Fruit fly (Drosophila melanogaster) whole organism, prepupa: ENCODE results near the gene Mul1.

Experiments used
- CG10631 ChIP-seq: fragments of 200-800 bp; sonication (Bioruptor generic); optimal IDR thresholded peaks from 2 replicates; lab custom pipeline; 2016; ENCODE audit warnings: missing biosample characterization, missing genetic modification characterization
- CG11294 ChIP-seq: fragments of 200-800 bp; sonication (Bioruptor generic); IDR thresholded peaks from 2 replicates; pipeline ENCODE4 v1.3.6; 2022; ENCODE audit warnings: missing biosample characterization, missing genetic modification characterization
- CG11902 ChIP-seq: fragments of 200-800 bp; sonication (Bioruptor generic); optimal IDR thresholded peaks from 3 replicates; lab custom pipeline; 2016; ENCODE audit warnings: missing biosample characterization, missing genetic modification characterization
- CG15336 ChIP-seq: fragments of 200-800 bp; sonication (Bioruptor generic); IDR thresholded peaks from 2 replicates; pipeline ENCODE4 v1.3.6; 2022; ENCODE audit warnings: missing biosample characterization, missing genetic modification characterization
- CG1621 ChIP-seq: fragments of 200-800 bp; sonication (Bioruptor generic); optimal IDR thresholded peaks from 3 replicates; lab custom pipeline; 2018; ENCODE audit warnings: missing biosample characterization, mild to moderate bottlenecking, missing genetic modification characterization
- CG3032 ChIP-seq: fragments of 200-800 bp; optimal IDR thresholded peaks from 2 replicates; lab custom pipeline; 2019; ENCODE audit warnings: missing biosample characterization, mild to moderate bottlenecking, missing genetic modification characterization, moderate library complexity
- CG31627 ChIP-seq: fragments of 200-800 bp; sonication (Bioruptor generic); optimal IDR thresholded peaks from 3 replicates; lab custom pipeline; 2016; ENCODE audit warnings: missing biosample characterization, missing genetic modification characterization
- CG32006 ChIP-seq: fragments of 200-800 bp; sonication (Bioruptor generic); optimal IDR thresholded peaks from 3 replicates; lab custom pipeline; 2017; ENCODE audit warnings: missing biosample characterization, mild to moderate bottlenecking, missing genetic modification characterization
- CG4318 ChIP-seq: fragments of 200-800 bp; sonication (Bioruptor generic); optimal IDR thresholded peaks from 3 replicates; lab custom pipeline; 2017; ENCODE audit warnings: missing biosample characterization, mild to moderate bottlenecking, missing genetic modification characterization
- CG6276 ChIP-seq: fragments of 200-800 bp; sonication (Bioruptor generic); optimal IDR thresholded peaks from 2 replicates; lab custom pipeline; 2017; ENCODE audit warnings: missing biosample characterization, mild to moderate bottlenecking, missing genetic modification characterization
- CG6792 ChIP-seq: fragments of 200-800 bp; sonication (Bioruptor generic); optimal IDR thresholded peaks from 3 replicates; lab custom pipeline; 2016; ENCODE audit warnings: missing biosample characterization, missing genetic modification characterization
- CG6808 ChIP-seq: fragments of 200-800 bp; sonication (Bioruptor generic); optimal IDR thresholded peaks from 3 replicates; lab custom pipeline; 2017; ENCODE audit warnings: missing biosample characterization, missing genetic modification characterization, mild to moderate bottlenecking, moderate library complexity, missing genetic modification reagents
- CG6854 ChIP-seq: fragments of 200-800 bp; sonication (Bioruptor generic); optimal IDR thresholded peaks from 2 replicates; lab custom pipeline; 2017; ENCODE audit warnings: missing biosample characterization, mild to moderate bottlenecking, missing genetic modification characterization
- CG7368 ChIP-seq: fragments of 200-800 bp; sonication (Bioruptor generic); optimal IDR thresholded peaks from 3 replicates; lab custom pipeline; 2016; ENCODE audit warnings: missing biosample characterization, missing genetic modification characterization
- CG8119 ChIP-seq: fragments of 200-800 bp; sonication (Bioruptor generic); IDR thresholded peaks from 3 replicates; pipeline ENCODE4 v1.3.6; 2022; ENCODE audit warnings: missing biosample characterization, missing genetic modification characterization
- CG8319 ChIP-seq: fragments of 200-800 bp; sonication (Bioruptor generic); optimal IDR thresholded peaks from 3 replicates; lab custom pipeline; 2016; ENCODE audit warnings: missing biosample characterization, missing genetic modification characterization
- CG9139 ChIP-seq: fragments of 200-800 bp; sonication (Bioruptor generic); optimal IDR thresholded peaks from 3 replicates; lab custom pipeline; 2017; ENCODE audit warnings: missing biosample characterization, mild to moderate bottlenecking, missing genetic modification characterization
- Eip75B ChIP-seq: fragments of 200-800 bp; sonication (Bioruptor generic); optimal IDR thresholded peaks from 3 replicates; lab custom pipeline; 2016; ENCODE audit warnings: missing biosample characterization, missing genetic modification characterization
- Eip78C ChIP-seq: fragments of 200-800 bp; sonication (Bioruptor generic); peaks from one replicate; lab custom pipeline; 2016; ENCODE audit warnings: missing biosample characterization, missing genetic modification characterization
- Eip93F ChIP-seq: fragments of 200-800 bp; sonication (Bioruptor generic); optimal IDR thresholded peaks from 2 replicates; lab custom pipeline; 2016; ENCODE audit warnings: missing biosample characterization, mild to moderate bottlenecking, missing genetic modification characterization
- Ets96B ChIP-seq: fragments of 200-800 bp; optimal IDR thresholded peaks from 2 replicates; lab custom pipeline; 2019; ENCODE audit warnings: missing biosample characterization, mild to moderate bottlenecking, missing genetic modification characterization, moderate library complexity
- Gug ChIP-seq: fragments of 200-800 bp; sonication (Bioruptor generic); IDR thresholded peaks from 2 replicates; pipeline ENCODE4 v1.3.6; 2022; ENCODE audit warnings: missing biosample characterization, missing genetic modification characterization
- Hr38 ChIP-seq: sonication (Bioruptor generic); optimal IDR thresholded peaks from 2 replicates; lab custom pipeline; 2016; ENCODE audit warnings: missing biosample characterization, missing genetic modification characterization
- Hr4 ChIP-seq: fragments of 200-800 bp; sonication (Bioruptor generic); optimal IDR thresholded peaks from 3 replicates; lab custom pipeline; 2016; ENCODE audit warnings: missing biosample characterization, missing genetic modification characterization
- OdsH ChIP-seq: fragments of 200-800 bp; sonication (Bioruptor generic); optimal IDR thresholded peaks from 3 replicates; lab custom pipeline; 2016; ENCODE audit warnings: missing biosample characterization, missing genetic modification characterization
- Smox ChIP-seq: fragments of 200-800 bp; sonication (Bioruptor generic); optimal IDR thresholded peaks from 3 replicates; lab custom pipeline; 2016; ENCODE audit warnings: missing biosample characterization, missing genetic modification characterization
- Sox14 ChIP-seq: fragments of 200-800 bp; sonication (Bioruptor generic); optimal IDR thresholded peaks from 3 replicates; lab custom pipeline; 2016; ENCODE audit warnings: missing biosample characterization, missing genetic modification characterization
- Sox15 ChIP-seq: fragments of 200-800 bp; sonication (Bioruptor generic); optimal IDR thresholded peaks from 3 replicates; lab custom pipeline; 2016; ENCODE audit warnings: missing biosample characterization, missing genetic modification characterization
- achi ChIP-seq: fragments of 200-800 bp; sonication (Bioruptor generic); optimal IDR thresholded peaks from 3 replicates; lab custom pipeline; 2016; ENCODE audit warnings: missing biosample characterization, missing genetic modification characterization
- acj6 ChIP-seq: fragments of 200-800 bp; sonication (Bioruptor generic); optimal IDR thresholded peaks from 3 replicates; lab custom pipeline; 2016; ENCODE audit warnings: missing biosample characterization, missing genetic modification characterization
- cyc ChIP-seq: fragments of 200-800 bp; sonication (Bioruptor generic); optimal IDR thresholded peaks from 3 replicates; lab custom pipeline; 2016; ENCODE audit warnings: missing biosample characterization, missing genetic modification characterization
- eg ChIP-seq: fragments of 200-800 bp; sonication (Bioruptor generic); IDR thresholded peaks from 3 replicates; pipeline ENCODE4 v1.3.6; 2022; ENCODE audit warnings: missing biosample characterization, missing genetic modification characterization
- fd59A ChIP-seq: fragments of 200-800 bp; sonication (Bioruptor generic); optimal IDR thresholded peaks from 2 replicates; lab custom pipeline; 2017; ENCODE audit warnings: missing biosample characterization, mild to moderate bottlenecking, missing genetic modification characterization, missing genetic modification reagents
- fd85E ChIP-seq: fragments of 200-800 bp; sonication (Bioruptor generic); optimal IDR thresholded peaks from 3 replicates; lab custom pipeline; 2016; ENCODE audit warnings: missing biosample characterization, missing genetic modification characterization
- lz ChIP-seq: fragments of 200-800 bp; sonication (Bioruptor generic); optimal IDR thresholded peaks from 3 replicates; lab custom pipeline; 2016; ENCODE audit warnings: missing biosample characterization, missing genetic modification characterization
- pdm3 ChIP-seq: fragments of 200-800 bp; sonication (Bioruptor generic); optimal IDR thresholded peaks from 3 replicates; lab custom pipeline; 2016; ENCODE audit warnings: missing biosample characterization, missing genetic modification characterization
- salr ChIP-seq, 2 experiments: fragments of 200-800 bp; sonication (Bioruptor generic); optimal IDR thresholded peaks; 3 replicates each; lab custom pipeline; 2016 to 2018; ENCODE audit warnings: missing biosample characterization in 2 of 2, missing genetic modification characterization in 2 of 2, mild to moderate bottlenecking in 1 of 2
- spab ChIP-seq: fragments of 200-800 bp; sonication (Bioruptor generic); optimal IDR thresholded peaks from 2 replicates; lab custom pipeline; 2017; ENCODE audit warnings: missing biosample characterization, mild to moderate bottlenecking, missing genetic modification characterization, missing genetic modification reagents
- ss ChIP-seq, 2 experiments: fragments of 200-800 bp; sonication (Bioruptor generic); optimal IDR thresholded peaks; 2 replicates in 1 of 2; 3 replicates in 1 of 2; lab custom pipeline; 2017 to 2018; ENCODE audit warnings: mild to moderate bottlenecking in 2 of 2, missing biosample characterization in 2 of 2, missing genetic modification characterization in 2 of 2, moderate library complexity in 1 of 2
- svp ChIP-seq: fragments of 200-800 bp; sonication (Bioruptor generic); peaks from one replicate; lab custom pipeline; 2016; ENCODE audit warnings: missing biosample characterization, missing genetic modification characterization
- topi ChIP-seq: fragments of 200-800 bp; sonication (Bioruptor generic); optimal IDR thresholded peaks from 3 replicates; lab custom pipeline; 2016; ENCODE audit warnings: missing biosample characterization, missing genetic modification characterization
- vri ChIP-seq: fragments of 200-800 bp; sonication (Bioruptor generic); optimal IDR thresholded peaks from 3 replicates; lab custom pipeline; 2016; ENCODE audit warnings: missing biosample characterization, mild to moderate bottlenecking, missing genetic modification characterization

Mul1 gene

dm6 chr3L:4000711-4001110 lies 20.5 kb upstream of the Mul1 start (continued):
- TF ChIP-seq Eip75B (GFP tag; lab: Kevin White, UChicago) (no peak), CG8319 (GFP tag; lab: Kevin White, UChicago) (no peak), CG11294 (GFP tag; lab: Robert Waterston, UW) (no peak), Smox (GFP tag; lab: Kevin White, UChicago) (no peak), svp (GFP tag; lab: Kevin White, UChicago) (peak; percentile 53), vri (GFP tag; lab: Kevin White, UChicago) (no peak), CG6854 (GFP tag; lab: Kevin White, UChicago) (no peak), ss (GFP tag; optimal IDR thresholded peaks at IDR 0.05; lab: Kevin White, UChicago) (peak in 1 of 2 experiments; percentile 56), CG4318 (GFP tag; lab: Kevin White, UChicago) (peak; percentile 1), fd59A (GFP tag; lab: Kevin White, UChicago) (peak; percentile 39), Sox15 (GFP tag; lab: Kevin White, UChicago) (no peak), CG11902 (GFP tag; lab: Kevin White, UChicago) (no peak), Eip93F (GFP tag; lab: Kevin White, UChicago) (no peak), CG6808 (no peak), spab (GFP tag; lab: Kevin White, UChicago) (no peak), CG6792 (GFP tag; lab: Kevin White, UChicago) (no peak), achi (GFP tag; lab: Kevin White, UChicago) (peak; percentile 16), Eip78C (GFP tag; lab: Kevin White, UChicago) (no peak), cyc (GFP tag; lab: Kevin White, UChicago) (no peak), Ets96B (tag; lab: Kevin White, UChicago) (no peak), acj6 (peak; percentile 48), Hr4 (GFP tag; lab: Kevin White, UChicago) (peak; percentile 4), Hr38 (no peak)

DNA sequence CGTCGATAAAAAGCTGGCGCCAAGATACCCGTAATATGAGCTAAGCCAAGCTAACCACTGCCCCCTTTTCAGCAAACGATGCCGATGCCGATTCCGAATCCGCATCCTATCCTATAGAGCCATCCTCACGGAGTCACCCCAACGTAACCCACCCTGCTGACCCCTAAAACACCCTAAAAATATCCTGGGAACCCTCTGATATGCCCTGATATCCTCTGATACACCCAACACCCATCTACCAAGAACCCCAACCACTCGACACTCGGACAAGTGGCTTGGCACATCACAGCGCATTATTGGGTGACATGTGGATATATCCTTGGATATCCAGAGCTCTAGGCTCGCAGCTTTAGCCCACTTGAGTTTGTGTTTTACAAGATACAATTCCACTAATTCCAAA lies 19.8 kb upstream of the Mul1 start:
- TF ChIP-seq Sox14 (no peak), CG31627 (GFP tag; lab: Kevin White, UChicago) (no peak), Eip93F (GFP tag; lab: Kevin White, UChicago) (no peak), salr (GFP tag; optimal IDR thresholded peaks at IDR 0.05; lab: Kevin White, UChicago) (no peak), CG10631 (no peak), lz (GFP tag; lab: Kevin White, UChicago) (no peak), fd85E (GFP tag; lab: Kevin White, UChicago) (no peak), CG8119 (GFP tag; lab: Robert Waterston, UW) (no peak), CG6792 (GFP tag; lab: Kevin White, UChicago) (no peak), CG6276 (GFP tag; lab: Kevin White, UChicago) (no peak), topi (GFP tag; lab: Kevin White, UChicago) (no peak), CG3032 (no peak), achi (GFP tag; lab: Kevin White, UChicago) (no peak), CG11294 (GFP tag; lab: Robert Waterston, UW) (no peak), svp (GFP tag; lab: Kevin White, UChicago) (no peak), CG7368 (GFP tag; lab: Kevin White, UChicago) (no peak)

dm6 chr3L:4003316-4003715 lies 17.9 kb upstream of the Mul1 start, which contains the start of gene CG14985:
Gene CG14985, plus strand, starts transcription at chr3L:4003474.
- TF ChIP-seq CG4318 (GFP tag; lab: Kevin White, UChicago) = no peak
- peak; percentile 52 for TF ChIP-seq Sox14

DNA sequence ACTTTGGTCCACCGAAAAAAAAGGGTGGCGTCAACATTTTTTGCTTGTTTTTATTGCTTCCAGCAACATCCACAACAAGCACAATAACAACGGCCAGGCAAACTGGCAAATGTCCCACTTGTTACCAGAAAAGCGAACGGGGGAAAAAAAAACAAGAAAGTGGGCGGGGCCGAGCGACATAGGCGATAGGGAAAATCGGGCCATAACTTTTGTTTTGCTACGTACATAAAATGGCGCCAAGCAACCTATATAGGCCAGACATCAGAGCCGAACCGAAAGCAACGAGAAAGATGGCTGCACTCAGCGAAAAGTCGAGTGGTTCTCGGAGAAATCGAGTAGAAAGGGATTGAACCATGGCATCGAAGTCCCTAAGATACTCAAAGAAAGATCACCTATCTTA lies 14.0 kb upstream of the Mul1 start:
- TF ChIP-seq Eip93F (GFP tag; lab: Kevin White, UChicago) (no peak), Gug (GFP tag; lab: Robert Waterston, UW) (no peak), Smox (GFP tag; lab: Kevin White, UChicago) (no peak), Sox15 (GFP tag; lab: Kevin White, UChicago) (no peak), CG1621 (tag; lab: Kevin White, UChicago) (no peak), Hr4 (GFP tag; lab: Kevin White, UChicago) (peak; percentile 34), vri (GFP tag; lab: Kevin White, UChicago) (no peak), spab (GFP tag; lab: Kevin White, UChicago) (no peak), CG8119 (GFP tag; lab: Robert Waterston, UW) (0 out of 3 replicates have a peak, but pooled peaks have one; percentile 16), OdsH (GFP tag; lab: Kevin White, UChicago) (no peak), pdm3 (GFP tag; lab: Kevin White, UChicago) (no peak), CG8319 (GFP tag; lab: Kevin White, UChicago) (no peak), CG32006 (GFP tag; lab: Kevin White, UChicago) (peak; percentile 35), eg (GFP tag; lab: Robert Waterston, UW) (no peak), CG15336 (GFP tag; lab: Robert Waterston, UW) (no peak), CG9139 (GFP tag; lab: Kevin White, UChicago) (no peak), Eip78C (GFP tag; lab: Kevin White, UChicago) (no peak)
